Worm (Caenorhabditis elegans): ENCODE data around the gene der-2.

DNA sequence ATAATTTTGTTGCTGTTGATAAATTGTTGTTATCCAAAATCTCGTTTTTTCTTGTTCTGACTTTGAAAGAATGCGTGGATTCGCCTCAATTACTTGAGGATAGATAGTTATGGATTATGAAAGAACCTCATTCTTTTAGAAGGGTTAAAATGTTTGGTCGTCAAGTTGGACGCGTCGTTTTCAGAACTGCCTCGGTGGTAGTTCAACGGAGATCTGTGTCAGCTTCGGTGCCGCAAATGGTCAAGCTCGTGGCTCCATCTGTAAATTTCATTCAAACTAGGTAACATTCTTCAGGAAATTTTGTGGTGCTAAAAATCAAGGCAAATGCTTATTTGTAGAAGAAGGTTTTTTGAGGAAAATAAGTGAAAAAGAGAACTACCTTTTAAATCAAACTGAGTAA is 42.3 kb downstream of the der-2 start, which contains the start of gene ndab-2:
- no peak for TF ChIP-seq W03F9.2 (tag; optimal IDR thresholded peaks at IDR 0.05)
- no peak for TF ChIP-seq him-1 (tag; optimal IDR thresholded peaks at IDR 0.05)
